Worm (Caenorhabditis elegans): ENCODE results near the gene pef-1.

Gene pef-1

DNA sequence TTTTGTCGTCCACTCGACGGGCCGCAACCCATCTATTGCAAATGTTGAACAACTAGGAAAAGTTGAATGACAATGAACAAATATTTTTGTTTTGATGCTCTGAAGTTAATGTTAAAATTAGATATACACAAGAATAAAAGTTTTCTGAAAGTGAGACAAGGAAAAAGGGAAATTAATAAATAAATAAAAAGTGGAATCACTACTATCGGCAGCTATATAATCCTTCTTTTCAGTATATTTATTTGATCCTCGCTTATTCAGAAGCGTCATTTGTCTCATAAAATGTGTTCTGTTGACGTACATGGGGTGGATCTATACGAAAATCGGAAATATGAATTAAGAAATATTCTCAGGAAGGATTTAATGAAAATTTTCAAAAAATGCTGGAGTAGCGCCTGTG lies at the start of gene pef-1:
pef-1 (minus strand) TSS at position 101 of the 400 bp plus-strand sequence.
- TF ChIP-seq F26F4.8 (GFP tag; conservative IDR thresholded peaks at IDR 0.05) (no peak), nhr-28 (tag; optimal IDR thresholded peaks at IDR 0.05) (no peak), duxl-1 (tag; optimal IDR thresholded peaks at IDR 0.05; ENCODE audit: poor library complexity) (no peak), F10B5.3 (tag; optimal IDR thresholded peaks at IDR 0.05) (no peak), dmd-8 (GFP tag; IDR thresholded peaks at IDR 0.05) (no peak), zip-2 (tag; optimal IDR thresholded peaks at IDR 0.05) (no peak), dmd-6 (GFP tag; IDR thresholded peaks at IDR 0.05) (no peak), Y48G9A.11 (GFP tag; IDR thresholded peaks at IDR 0.05) (no peak), nhr-6 (tag; optimal IDR thresholded peaks at IDR 0.05) (no peak), lin-39 (tag; optimal IDR thresholded peaks at IDR 0.05) (no peak), zag-1 (tag; optimal IDR thresholded peaks at IDR 0.05) (no peak), tra-1 (GFP tag; IDR thresholded peaks at IDR 0.05) (no peak), ceh-44 (GFP tag; IDR thresholded peaks at IDR 0.05) (no peak), lin-15B (tag; optimal IDR thresholded peaks at IDR 0.05) (no peak), nhr-41 (GFP tag; IDR thresholded peaks at IDR 0.05) (no peak), lir-3 (tag; optimal IDR thresholded peaks at IDR 0.05) (no peak), daf-19 (GFP tag; conservative IDR thresholded peaks at IDR 0.05) (no peak), tag-97 (GFP tag; IDR thresholded peaks at IDR 0.05) (no peak)

DNA sequence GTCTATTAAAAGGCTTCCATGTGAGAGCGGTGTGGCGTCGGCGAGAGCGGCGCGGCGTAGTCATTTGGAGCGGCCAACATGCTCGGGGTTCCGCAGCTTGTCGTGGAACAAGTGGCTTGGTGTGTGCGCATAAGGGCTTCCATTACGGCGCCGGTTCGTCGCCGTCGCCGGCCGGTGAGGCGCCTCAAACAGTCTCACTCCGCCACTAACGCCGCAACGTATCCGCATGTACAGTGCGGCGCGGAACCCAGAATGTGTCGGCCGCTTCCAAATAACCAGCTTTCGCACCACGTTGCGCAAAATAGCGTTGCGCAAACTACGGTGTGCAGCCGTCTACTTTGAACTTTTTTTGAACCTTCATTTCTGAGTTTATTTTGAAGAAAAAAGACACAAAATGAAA lies 44.8 kb upstream of the pef-1 start:
- TF ChIP-seq set-16 (GFP tag; IDR thresholded peaks at IDR 0.05) (peak; percentile 91), snpc-1.2 (GFP tag; IDR thresholded peaks at IDR 0.05) (0 out of 2 replicates have a peak, but pooled peaks have one; percentile 57), daf-12 (tag; optimal IDR thresholded peaks at IDR 0.05) (no peak), php-3 (GFP tag; IDR thresholded peaks at IDR 0.05) (peak; percentile 19; the same call in 1 of the 2 replicates), Y48G9A.11 (GFP tag; IDR thresholded peaks at IDR 0.05) (0 out of 2 replicates have a peak, but pooled peaks have one; percentile 22), egl-43 (GFP tag; IDR thresholded peaks at IDR 0.05) (0 out of 2 replicates have a peak, but pooled peaks have one; percentile 27)

DNA sequence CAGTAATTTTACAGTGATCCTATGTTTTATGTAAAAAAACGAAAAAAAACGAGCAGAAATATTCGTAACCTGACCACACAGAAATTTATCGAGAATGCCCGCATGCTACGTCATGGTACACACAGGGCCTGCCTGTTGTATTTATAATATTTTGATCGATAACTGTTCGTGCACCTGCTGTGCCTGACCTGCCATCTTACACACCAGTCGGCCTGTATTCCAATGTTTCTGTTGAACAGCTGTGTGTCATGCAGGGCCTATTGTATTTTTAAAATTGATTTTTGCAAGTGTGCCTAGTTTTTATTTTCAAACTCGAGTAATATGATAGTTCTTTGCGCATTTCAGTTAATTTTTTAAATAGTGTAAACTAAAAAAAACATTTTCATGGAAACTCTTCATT lies 40.1 kb upstream of the pef-1 start:
- TF ChIP-seq nhr-77 (tag; optimal IDR thresholded peaks at IDR 0.05), result no peak
- no peak for TF ChIP-seq mep-1 (tag; optimal IDR thresholded peaks at IDR 0.05)
- TF ChIP-seq nhr-11 (tag; optimal IDR thresholded peaks at IDR 0.05), result no peak
- TF ChIP-seq unc-39 (tag; optimal IDR thresholded peaks at IDR 0.05), result no peak
- no peak for TF ChIP-seq ceh-82 (tag; optimal IDR thresholded peaks at IDR 0.05)
- no peak for TF ChIP-seq egl-27 (tag; optimal IDR thresholded peaks at IDR 0.05)
- no peak for TF ChIP-seq daf-19 (GFP tag; conservative IDR thresholded peaks at IDR 0.05)
- no peak for TF ChIP-seq zfp-3 (GFP tag; conservative IDR thresholded peaks at IDR 0.05)
- TF ChIP-seq nhr-237 (tag; optimal IDR thresholded peaks at IDR 0.05), result no peak
- no peak for TF ChIP-seq mxl-3 (GFP tag; optimal IDR thresholded peaks at IDR 0.05)
- TF ChIP-seq duxl-1 (tag; optimal IDR thresholded peaks at IDR 0.05; ENCODE audit: poor library complexity), result no peak
- TF ChIP-seq hlh-30 (tag; optimal IDR thresholded peaks at IDR 0.05; ENCODE audit: insufficient read depth), result no peak
- no peak for TF ChIP-seq F26F4.8 (GFP tag; conservative IDR thresholded peaks at IDR 0.05)
- no peak for TF ChIP-seq madf-5 (GFP tag; IDR thresholded peaks at IDR 0.05)
- TF ChIP-seq aha-1 (tag), result no peak
- TF ChIP-seq nhr-111 (GFP tag; optimal IDR thresholded peaks at IDR 0.05), result no peak
- no peak for TF ChIP-seq nhr-48 (tag; optimal IDR thresholded peaks at IDR 0.05)
- TF ChIP-seq mdt-29 (GFP tag; IDR thresholded peaks at IDR 0.05), result no peak
- no peak for TF ChIP-seq ama-1 (optimal IDR thresholded peaks at IDR 0.05)

DNA sequence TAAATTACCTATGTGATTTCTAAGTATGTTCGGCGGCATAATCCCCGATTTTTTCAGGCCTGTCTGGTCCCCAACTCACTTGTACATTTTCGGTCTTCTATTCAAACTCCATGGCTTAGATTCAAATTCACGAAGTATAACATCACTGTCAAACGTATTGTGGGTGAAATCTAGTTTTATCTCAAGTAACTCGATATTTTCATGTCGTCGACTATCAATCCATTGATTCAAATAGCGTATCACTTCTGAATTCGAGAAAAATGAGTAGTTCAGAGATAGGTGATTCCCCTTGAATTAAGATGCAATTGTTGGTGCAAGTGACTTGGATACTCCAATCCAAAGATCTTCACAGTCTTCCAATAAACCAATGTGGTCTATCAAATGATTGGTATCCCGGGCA lies 38.5 kb upstream of the pef-1 start:
- no peak for TF ChIP-seq unc-130 (GFP tag; optimal IDR thresholded peaks at IDR 0.05)
- peak in 1 of 2 experiments; percentile 94 for TF ChIP-seq unc-62 (GFP tag; optimal IDR thresholded peaks at IDR 0.05 in 1 of 2)
- TF ChIP-seq unc-62 (tag; optimal IDR thresholded peaks at IDR 0.05), result no peak

Measured in whole organism, L4 larva.